Fruit fly (Drosophila melanogaster): ENCODE data around the gene trx.

- no peak for TF ChIP-seq Ets98B (GFP tag; IDR thresholded peaks at IDR 0.05)
- TF ChIP-seq Snoo (tag; optimal IDR thresholded peaks at IDR 0.05) = no peak
- 0 out of 3 replicates have a peak, but pooled peaks have one; percentile 23 for TF ChIP-seq CG4496 (GFP tag; IDR thresholded peaks at IDR 0.05)
- TF ChIP-seq fd96Ca (GFP tag; IDR thresholded peaks at IDR 0.05) = no peak
- TF ChIP-seq CG34367 (tag; optimal IDR thresholded peaks at IDR 0.05) = peak; percentile 52
- TF ChIP-seq gl (tag; optimal IDR thresholded peaks at IDR 0.05) = no peak
- no peak for TF ChIP-seq CG14655 (GFP tag; optimal IDR thresholded peaks at IDR 0.05)
- TF ChIP-seq EcR (GFP tag; optimal IDR thresholded peaks at IDR 0.05) = peak; percentile 51
- no peak for TF ChIP-seq rn (GFP tag; IDR thresholded peaks at IDR 0.05)
- TF ChIP-seq CG12605 (GFP tag; IDR thresholded peaks at IDR 0.05) = no peak
- no peak for TF ChIP-seq Pif1B (GFP tag; optimal IDR thresholded peaks at IDR 0.05)
- TF ChIP-seq CG17806 (tag; optimal IDR thresholded peaks at IDR 0.05) = peak; percentile 66
These were observed 11.1 kb downstream of the trx start for dm6 chr3R:14275519-14276172.
